Worm (Caenorhabditis elegans) whole organism, L2 larva: ENCODE data around the gene msa-1.

Experiments used
- ama-1 ChIP-seq: fragments of 150-350 bp; optimal IDR thresholded peaks from 2 replicates; lab custom pipeline; 2018; ENCODE audit warnings: inconsistent platforms
- ceh-16 ChIP-seq: fragments of 150-350 bp; optimal IDR thresholded peaks from 2 replicates; lab custom pipeline; 2014; ENCODE audit warnings: missing biosample characterization, missing genetic modification characterization
- egl-27 ChIP-seq: sonication (generic microtip); optimal IDR thresholded peaks from 3 replicates; lab custom pipeline; 2017; ENCODE audit warnings: missing biosample characterization, missing genetic modification reagents, missing genetic modification characterization
- elt-3 ChIP-seq: sonication (generic microtip); optimal IDR thresholded peaks from 2 replicates; lab custom pipeline; 2017; ENCODE audit warnings: missing biosample characterization, missing genetic modification characterization
- lin-39 ChIP-seq: fragments of 150-350 bp; optimal IDR thresholded peaks from 2 replicates; lab custom pipeline; 2014; ENCODE audit warnings: missing biosample characterization, missing genetic modification reagents, missing genetic modification characterization
- nhr-12 ChIP-seq: fragments of 150-350 bp; optimal IDR thresholded peaks from 2 replicates; lab custom pipeline; 2014; ENCODE audit warnings: missing biosample characterization, missing genetic modification characterization
- nhr-77 ChIP-seq: fragments of 150-350 bp; optimal IDR thresholded peaks from 2 replicates; lab custom pipeline; 2014; ENCODE audit warnings: missing biosample characterization, missing genetic modification characterization
- ztf-4 ChIP-seq: fragments of 150-350 bp; optimal IDR thresholded peaks from 2 replicates; lab custom pipeline; 2014; ENCODE audit warnings: missing biosample characterization, missing genetic modification characterization

DNA sequence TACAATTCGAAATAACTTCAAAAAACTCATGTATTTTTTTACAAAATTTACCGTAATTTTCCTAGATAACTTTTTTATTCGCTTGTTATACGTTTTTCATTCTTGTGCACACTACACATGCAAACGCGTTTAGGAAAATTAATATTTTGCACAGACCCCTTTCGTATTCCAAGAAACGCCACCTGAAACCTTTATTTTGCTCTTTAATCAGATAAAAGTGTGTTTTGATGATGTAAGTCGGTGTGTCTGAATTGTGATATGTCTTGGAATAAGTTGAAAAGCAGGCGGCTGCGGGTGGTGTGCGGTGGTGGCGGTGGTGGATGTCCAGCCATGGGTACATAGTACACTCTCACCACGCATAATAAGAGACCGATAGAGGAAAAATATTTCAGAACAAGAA, 35.0 kb upstream of the msa-1 start:
- TF ChIP-seq nhr-77 (tag; lab: Kevin White, UChicago) (no peak), ztf-4 (tag; lab: Kevin White, UChicago) (no peak), lin-39 (tag; lab: Kevin White, UChicago) (no peak), nhr-12 (no peak), ceh-16 (no peak), egl-27 (tag; lab: Kevin White, UChicago) (no peak), ama-1 (no peak), elt-3 (tag; lab: Kevin White, UChicago) (no peak)
